Fruit fly (Drosophila melanogaster) whole organism, embryonic: Measurements from ENCODE around the gene CG9044.

Source experiments
- CG4730 ChIP-seq: fragments of 200-800 bp; sonication (Bioruptor generic); IDR thresholded peaks from 2 replicates; pipeline ENCODE4 v1.3.6; 2022; ENCODE audit warnings: missing biosample characterization, missing genetic modification characterization
- CG8478 ChIP-seq: fragments of >200 bp; optimal IDR thresholded peaks from 2 replicates; lab custom pipeline; 2018
- kah ChIP-seq: fragments of 200-800 bp; sonication (Bioruptor generic); optimal IDR thresholded peaks from 2 replicates; lab custom pipeline; 2018; ENCODE audit warnings: missing biosample characterization, mild to moderate bottlenecking, missing genetic modification characterization
- shn ChIP-seq: fragments of 200-800 bp; sonication (Bioruptor generic); optimal IDR thresholded peaks from 3 replicates; lab custom pipeline; 2016; ENCODE audit warnings: missing biosample characterization, missing genetic modification characterization

- TF ChIP-seq shn (no peak), kah (GFP tag; lab: Kevin White, UChicago) (no peak), CG8478 (lab: Kevin White, UChicago) (no peak), CG4730 (GFP tag; lab: Robert Waterston, UW) (no peak)
Measured at dm6 chr2L:5975601-5976000, 26.4 kb downstream of the CG9044 start.
